Fruit fly (Drosophila melanogaster): ENCODE measurements around the gene pyx.
A peak's percentile ranks its signal among the peaks of the same experiment; 100 is the strongest.

dm6 chr3L:264378-265151 is 41.7 kb upstream of the pyx start, which contains the start of the genes Tudor-SN and mRpL17:
- peak in 1 of 2 experiments; percentile 5 for TF ChIP-seq CTCF (optimal IDR thresholded peaks at IDR 0.05)
- TF ChIP-seq CG8478 (optimal IDR thresholded peaks at IDR 0.05) = no peak

Data from S2 (cell line).